Fruit fly (Drosophila melanogaster): ENCODE results near the gene Fas2.

The Fas2 gene

DNA sequence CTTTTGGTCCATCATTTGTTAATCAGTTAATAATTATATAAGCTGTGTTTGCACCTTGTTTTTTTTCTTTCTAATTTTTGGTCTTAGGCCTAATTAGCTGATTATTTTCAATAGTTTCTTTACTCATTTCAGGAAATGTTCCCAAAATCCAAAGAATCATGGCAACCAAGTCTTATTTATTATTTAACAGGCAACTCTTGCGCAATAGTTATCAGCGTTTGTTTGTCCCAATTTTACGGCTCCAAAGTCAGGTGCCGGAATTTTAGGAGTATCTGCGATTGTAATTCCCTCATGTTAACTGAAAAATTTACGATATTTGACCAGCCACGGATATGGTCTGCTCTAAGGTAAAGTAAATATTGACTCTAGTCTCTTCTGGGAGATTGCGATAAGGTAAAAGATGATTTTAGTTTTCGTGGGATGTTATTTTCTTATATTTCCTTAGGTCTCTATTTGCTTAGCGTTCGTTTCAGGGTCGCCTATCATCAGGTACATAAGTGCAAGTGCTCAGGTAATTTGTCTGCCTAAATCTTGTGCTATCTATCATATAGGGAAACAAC is 3.6 kb downstream of the Fas2 start:
- TF ChIP-seq CG14711 (tag; optimal IDR thresholded peaks at IDR 0.05) (peak; percentile 55), tj (GFP tag; optimal IDR thresholded peaks at IDR 0.05) (peak; percentile 17), Mnt (GFP tag; optimal IDR thresholded peaks at IDR 0.05) (peak; percentile 57), CG1620 (GFP tag; optimal IDR thresholded peaks at IDR 0.05) (peak; percentile 27), CG7101 (tag; optimal IDR thresholded peaks at IDR 0.05) (peak; percentile 81), CG12768 (GFP tag; optimal IDR thresholded peaks at IDR 0.05) (peak; percentile 17), CG7045 (GFP tag; optimal IDR thresholded peaks at IDR 0.05) (peak; percentile 53), toe (GFP tag; optimal IDR thresholded peaks at IDR 0.05) (no peak), CG11617 (GFP tag; optimal IDR thresholded peaks at IDR 0.05) (peak; percentile 68), bab1 (GFP tag; optimal IDR thresholded peaks at IDR 0.05) (no peak), CG5204 (GFP tag; optimal IDR thresholded peaks at IDR 0.05) (no peak), kay (GFP tag; ENCODE audit: borderline replicate concordance) (no peak), CG33017 (tag; optimal IDR thresholded peaks at IDR 0.05) (peak; percentile 66), pad (GFP tag; optimal IDR thresholded peaks at IDR 0.05) (peak; percentile 47), cic (GFP tag; optimal IDR thresholded peaks at IDR 0.05) (peak; percentile 74), Crg-1 (GFP tag; optimal IDR thresholded peaks at IDR 0.05) (peak; percentile 81), Hr96 (GFP tag; optimal IDR thresholded peaks at IDR 0.05) (peak; percentile 42), ovo (GFP tag; optimal IDR thresholded peaks at IDR 0.05) (peak; percentile 59), Clk (GFP tag; optimal IDR thresholded peaks at IDR 0.05) (no peak), cnc (optimal IDR thresholded peaks at IDR 0.05) (no peak)

DNA sequence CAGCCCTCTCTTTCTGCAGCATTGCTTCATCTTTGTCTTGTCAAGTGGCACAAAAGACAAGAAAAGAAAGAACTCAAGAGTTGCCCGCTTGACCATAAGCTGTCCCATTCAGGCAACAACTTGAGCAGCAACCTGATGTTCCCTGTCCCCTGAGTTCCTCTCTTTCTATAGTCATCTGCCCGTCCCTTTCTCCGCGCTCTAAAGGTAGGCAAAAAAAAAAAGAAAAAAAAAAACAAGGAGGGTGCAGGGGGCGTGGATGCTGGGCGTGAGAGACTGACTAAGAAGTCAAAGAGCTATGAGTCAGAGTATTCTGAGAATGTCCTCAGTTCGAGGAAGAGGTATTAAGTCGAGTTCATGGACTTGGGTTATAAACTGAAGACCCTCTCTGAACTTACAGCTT is 5.3 kb downstream of the Fas2 start:
- TF ChIP-seq CG7101 (tag; optimal IDR thresholded peaks at IDR 0.05) (no peak), toe (GFP tag; optimal IDR thresholded peaks at IDR 0.05) (no peak), CG14711 (tag; optimal IDR thresholded peaks at IDR 0.05) (no peak), CG1620 (GFP tag; optimal IDR thresholded peaks at IDR 0.05) (no peak), ovo (GFP tag; optimal IDR thresholded peaks at IDR 0.05) (no peak)

DNA sequence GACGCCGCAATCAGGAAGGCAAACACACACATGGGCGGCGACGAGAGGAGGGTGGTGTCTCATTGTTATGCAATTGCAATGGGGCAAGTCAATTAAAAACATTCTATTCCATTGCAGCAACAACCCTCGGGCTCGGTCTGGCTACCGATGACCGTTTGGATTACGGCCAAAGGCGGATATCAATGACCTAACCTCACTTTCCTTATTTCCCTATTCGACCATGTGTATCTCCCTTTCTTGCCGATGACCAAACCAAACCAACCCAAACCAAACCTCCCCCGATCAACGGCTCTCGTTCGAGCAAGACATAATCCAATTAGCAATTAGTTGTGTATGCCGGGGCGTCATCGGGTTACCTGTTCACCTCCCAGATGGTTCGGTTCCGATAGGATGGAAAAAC is 7.1 kb downstream of the Fas2 start:
- no peak for TF ChIP-seq ovo (GFP tag; optimal IDR thresholded peaks at IDR 0.05)
- no peak for TF ChIP-seq CG11617 (GFP tag; optimal IDR thresholded peaks at IDR 0.05)
- TF ChIP-seq Hr96 (GFP tag; optimal IDR thresholded peaks at IDR 0.05), result no peak
- no peak for TF ChIP-seq kay (GFP tag; ENCODE audit: borderline replicate concordance)
- TF ChIP-seq Crg-1 (GFP tag; optimal IDR thresholded peaks at IDR 0.05), result no peak
- TF ChIP-seq bab1 (GFP tag; optimal IDR thresholded peaks at IDR 0.05), result no peak
- no peak for TF ChIP-seq pad (GFP tag; optimal IDR thresholded peaks at IDR 0.05)
- no peak for TF ChIP-seq CG14711 (tag; optimal IDR thresholded peaks at IDR 0.05)
- no peak for TF ChIP-seq CG12768 (GFP tag; optimal IDR thresholded peaks at IDR 0.05)
- no peak for TF ChIP-seq Clk (GFP tag; optimal IDR thresholded peaks at IDR 0.05)
- TF ChIP-seq CG7101 (tag; optimal IDR thresholded peaks at IDR 0.05), result no peak
- TF ChIP-seq Mnt (GFP tag; optimal IDR thresholded peaks at IDR 0.05), result no peak
- no peak for TF ChIP-seq cnc (optimal IDR thresholded peaks at IDR 0.05)

DNA sequence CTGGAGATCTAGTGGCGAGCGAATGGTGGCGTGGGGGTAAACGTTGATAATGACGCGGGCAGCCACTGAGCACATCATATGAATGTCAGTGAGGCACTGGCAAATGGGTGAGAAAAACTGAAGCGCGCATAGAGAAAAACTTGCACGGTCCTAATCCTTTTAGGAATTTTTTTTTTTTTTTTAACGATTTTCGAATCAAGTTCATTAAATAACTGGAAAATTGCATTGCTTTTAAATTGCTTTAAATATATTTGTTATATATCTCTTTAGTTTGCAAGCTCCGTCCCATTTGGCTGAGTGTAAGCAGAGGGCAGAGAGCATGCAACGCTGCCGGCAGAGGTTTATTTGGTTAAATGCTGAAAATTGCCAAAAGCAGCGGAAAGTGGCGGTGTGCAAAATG is 8.4 kb downstream of the Fas2 start:
- TF ChIP-seq Clk (GFP tag; optimal IDR thresholded peaks at IDR 0.05) (no peak), kay (GFP tag; ENCODE audit: borderline replicate concordance) (peak; percentile 30), CG12768 (GFP tag; optimal IDR thresholded peaks at IDR 0.05) (no peak), CG1620 (GFP tag; optimal IDR thresholded peaks at IDR 0.05) (no peak), Crg-1 (GFP tag; optimal IDR thresholded peaks at IDR 0.05) (no peak), CG11617 (GFP tag; optimal IDR thresholded peaks at IDR 0.05) (no peak)

DNA sequence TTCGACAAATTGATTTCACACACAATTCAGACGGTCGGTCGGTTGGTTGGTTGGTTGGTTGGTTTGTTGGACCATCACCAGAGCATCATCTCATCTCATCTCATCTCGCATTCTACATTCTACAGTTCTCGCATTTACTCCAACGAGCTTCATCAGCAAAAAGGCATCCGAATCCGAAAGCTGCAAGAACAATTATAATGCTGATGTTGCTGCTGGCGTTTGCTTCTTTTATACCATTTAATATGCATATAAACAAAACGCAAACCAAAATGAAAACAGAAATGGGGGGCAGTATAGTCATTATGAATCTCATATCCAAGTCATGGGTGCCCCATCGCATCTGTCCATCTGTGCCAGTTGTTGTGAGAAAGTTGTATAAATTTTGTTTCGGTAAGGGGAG is 19.2 kb downstream of the Fas2 start:
- no peak for TF ChIP-seq kay (GFP tag; ENCODE audit: borderline replicate concordance)
- peak; percentile 93 for TF ChIP-seq tj (GFP tag; optimal IDR thresholded peaks at IDR 0.05)
- TF ChIP-seq CG14711 (tag; optimal IDR thresholded peaks at IDR 0.05), result no peak
- no peak for TF ChIP-seq CG5204 (GFP tag; optimal IDR thresholded peaks at IDR 0.05)

DNA sequence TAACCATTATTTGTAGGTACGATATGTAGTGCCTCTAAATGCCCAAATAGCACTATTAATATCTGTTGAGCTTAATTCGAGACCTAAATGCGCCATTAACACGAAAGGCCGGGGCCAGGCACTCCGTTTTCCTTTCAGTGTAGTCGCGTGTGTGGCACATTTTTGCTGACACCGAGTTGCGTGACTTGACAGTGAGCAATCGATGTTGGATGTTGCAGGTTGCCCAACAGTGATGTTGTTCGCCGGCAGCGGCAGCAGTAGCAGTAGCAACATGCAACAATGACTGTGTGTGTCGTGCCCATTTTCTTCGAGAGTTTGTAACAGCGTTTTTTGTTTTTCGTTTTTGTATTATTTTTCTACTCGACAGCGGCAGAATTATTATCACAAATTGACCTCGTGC is 20.5 kb downstream of the Fas2 start:
- no peak for TF ChIP-seq kay (GFP tag; ENCODE audit: borderline replicate concordance)
- TF ChIP-seq pad (GFP tag; optimal IDR thresholded peaks at IDR 0.05), result no peak
- no peak for TF ChIP-seq cic (GFP tag; optimal IDR thresholded peaks at IDR 0.05)
- TF ChIP-seq Clk (GFP tag; optimal IDR thresholded peaks at IDR 0.05), result no peak
- TF ChIP-seq Mnt (GFP tag; optimal IDR thresholded peaks at IDR 0.05), result no peak
- no peak for TF ChIP-seq CG1620 (GFP tag; optimal IDR thresholded peaks at IDR 0.05)
- TF ChIP-seq Hr96 (GFP tag; optimal IDR thresholded peaks at IDR 0.05), result no peak
- no peak for TF ChIP-seq CG11617 (GFP tag; optimal IDR thresholded peaks at IDR 0.05)
- no peak for TF ChIP-seq CG33017 (tag; optimal IDR thresholded peaks at IDR 0.05)

DNA sequence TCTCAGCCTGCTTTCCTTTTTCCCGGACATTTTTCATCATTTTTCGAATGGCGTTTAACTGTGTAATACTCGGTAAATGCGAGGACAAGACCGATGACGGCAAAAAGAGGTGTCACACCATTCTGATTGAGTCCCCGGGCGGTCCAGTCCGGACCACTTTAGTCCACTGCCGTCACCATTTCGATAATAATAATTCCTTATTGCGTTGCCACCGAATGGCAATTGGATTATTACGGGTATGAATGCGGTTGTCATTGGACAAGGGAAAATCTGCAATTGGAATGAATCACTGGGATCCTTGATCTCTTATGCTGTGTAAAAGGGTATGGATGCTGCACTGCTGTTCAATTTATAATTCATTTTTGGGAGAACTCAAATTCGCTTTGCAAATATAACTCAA is 27.1 kb downstream of the Fas2 start:
- no peak for TF ChIP-seq CG7101 (tag; optimal IDR thresholded peaks at IDR 0.05)
- TF ChIP-seq CG7045 (GFP tag; optimal IDR thresholded peaks at IDR 0.05), result no peak
- no peak for TF ChIP-seq CG12768 (GFP tag; optimal IDR thresholded peaks at IDR 0.05)
- no peak for TF ChIP-seq CG14711 (tag; optimal IDR thresholded peaks at IDR 0.05)
- TF ChIP-seq Clk (GFP tag; optimal IDR thresholded peaks at IDR 0.05), result no peak
- TF ChIP-seq Crg-1 (GFP tag; optimal IDR thresholded peaks at IDR 0.05), result no peak
- TF ChIP-seq kay (GFP tag; ENCODE audit: borderline replicate concordance), result no peak
- no peak for TF ChIP-seq CG1620 (GFP tag; optimal IDR thresholded peaks at IDR 0.05)
- TF ChIP-seq CG33017 (tag; optimal IDR thresholded peaks at IDR 0.05), result no peak
- no peak for TF ChIP-seq CG5204 (GFP tag; optimal IDR thresholded peaks at IDR 0.05)
- TF ChIP-seq cnc (optimal IDR thresholded peaks at IDR 0.05), result no peak

Data from whole organism, adult.